Fruit fly (Drosophila melanogaster) S2 (cell line): ENCODE data around the gene Glyat.

ENCODE experiments used
- CG8478 ChIP-seq: fragments of >200 bp; optimal IDR thresholded peaks from 2 replicates; lab custom pipeline; 2018
- CTCF ChIP-seq, 2 experiments: fragments of >200 bp; optimal IDR thresholded peaks; 2 replicates each; lab custom pipeline; 2018

dm6 chr2L:7968054-7968453 is 42.4 kb downstream of the Glyat start:
- TF ChIP-seq CG8478 (lab: Kevin White, UChicago) (no peak), CTCF (optimal IDR thresholded peaks at IDR 0.05; lab: Kevin White, UChicago) (no peak)
